Worm (Caenorhabditis elegans) whole organism, L1 larva: Measurements from ENCODE around the gene clec-127.

ENCODE experiments used
- C16A3.4 ChIP-seq: fragments of 150-350 bp; optimal IDR thresholded peaks from 2 replicates; lab custom pipeline; 2014; ENCODE audit warnings: missing biosample characterization, missing genetic modification characterization
- Y116A8C.19 ChIP-seq: sonication (generic microtip); optimal IDR thresholded peaks from 2 replicates; lab custom pipeline; 2016; ENCODE audit warnings: missing compliant biosample characterization, missing genetic modification characterization, borderline replicate concordance
- aly-2 ChIP-seq: fragments of 150-350 bp; optimal IDR thresholded peaks from 2 replicates; lab custom pipeline; 2014; ENCODE audit warnings: missing biosample characterization, missing genetic modification characterization
- ceh-63 ChIP-seq: fragments of 200-800 bp; sonication (Bioruptor generic); optimal IDR thresholded peaks from 2 replicates; lab custom pipeline; 2018; ENCODE audit warnings: mild to moderate bottlenecking, missing genetic modification characterization, missing compliant biosample characterization
- ceh-82 ChIP-seq, 3 experiments: fragments of 150-350 bp in 1 of 3; sonication (generic microtip) in 2 of 3; optimal IDR thresholded peaks; 2 replicates each; lab custom pipeline; 2014 to 2017; ENCODE audit warnings: missing biosample characterization in 3 of 3, missing genetic modification characterization in 3 of 3
- ceh-90 ChIP-seq: sonication (generic microtip); optimal IDR thresholded peaks from 2 replicates; lab custom pipeline; 2016; ENCODE audit warnings: missing genetic modification characterization, missing compliant biosample characterization
- ces-1 ChIP-seq: fragments of 150-350 bp; optimal IDR thresholded peaks from 2 replicates; lab custom pipeline; 2014; ENCODE audit warnings: missing biosample characterization, missing genetic modification reagents, missing genetic modification characterization
- dpl-1 ChIP-seq, 3 experiments: fragments of 150-350 bp in 2 of 3; sonication (generic microtip) in 1 of 3; optimal IDR thresholded peaks; 2 replicates each; lab custom pipeline; 2014 to 2017; ENCODE audit warnings: missing biosample characterization in 3 of 3, missing genetic modification characterization in 3 of 3, missing genetic modification reagents in 3 of 3
- efl-1 ChIP-seq, 4 experiments: fragments of 150-350 bp; optimal IDR thresholded peaks in 3 of 4; peaks in 1 of 4; 1 replicate in 1 of 4; 2 replicates in 3 of 4; lab custom pipeline; 2014; ENCODE audit warnings: missing biosample characterization in 2 of 4, missing genetic modification characterization in 2 of 4, missing genetic modification reagents in 2 of 4
- efl-3 ChIP-seq: fragments of 200-800 bp; sonication (Bioruptor generic); optimal IDR thresholded peaks from 2 replicates; lab custom pipeline; 2018; ENCODE audit warnings: mild to moderate bottlenecking, missing genetic modification characterization, missing compliant biosample characterization
- egl-13 ChIP-seq: sonication (generic microtip); optimal IDR thresholded peaks from 2 replicates; lab custom pipeline; 2016; ENCODE audit warnings: missing genotype, missing genetic modification reagents, missing genetic modification characterization, missing compliant biosample characterization
- elt-2 ChIP-seq: sonication (generic microtip); optimal IDR thresholded peaks from 2 replicates; lab custom pipeline; 2016; ENCODE audit warnings: missing genetic modification characterization, mild to moderate bottlenecking, inconsistent platforms, missing compliant biosample characterization, missing genetic modification reagents
- fkh-8 ChIP-seq: sonication (generic microtip); optimal IDR thresholded peaks from 2 replicates; lab custom pipeline; 2016; ENCODE audit warnings: mild to moderate bottlenecking, missing genetic modification characterization, missing compliant biosample characterization
- grh-1 ChIP-seq: fragments of 200-800 bp; sonication (Bioruptor generic); IDR thresholded peaks from 2 replicates; pipeline ENCODE4 v1.3.6; 2022; ENCODE audit warnings: missing genetic modification reagents, missing genetic modification characterization, missing compliant biosample characterization
- hpl-2 ChIP-seq: fragments of 150-350 bp; optimal IDR thresholded peaks from 2 replicates; lab custom pipeline; 2014; ENCODE audit warnings: missing biosample characterization, missing genetic modification reagents, missing genetic modification characterization
- lin-13 ChIP-seq: fragments of 150-350 bp; optimal IDR thresholded peaks from 2 replicates; lab custom pipeline; 2014; ENCODE audit warnings: missing biosample characterization, missing genetic modification reagents, missing genetic modification characterization
- lin-14 ChIP-seq: fragments of 200-800 bp; sonication (Bioruptor generic); optimal IDR thresholded peaks from 2 replicates; lab custom pipeline; 2018; ENCODE audit warnings: mild to moderate bottlenecking, missing genetic modification characterization, moderate library complexity, missing compliant biosample characterization
- lin-15B ChIP-seq: fragments of 150-350 bp; sonication (generic microtip); optimal IDR thresholded peaks from 3 replicates; lab custom pipeline; 2014; ENCODE audit warnings: missing biosample characterization, missing genetic modification characterization
- lin-35 ChIP-seq, 2 experiments: fragments of 150-350 bp; optimal IDR thresholded peaks; 2 replicates each; lab custom pipeline; 2014; ENCODE audit warnings: missing biosample characterization in 2 of 2, missing genetic modification characterization in 2 of 2, missing genetic modification reagents in 2 of 2
- lin-39 ChIP-seq: fragments of 150-350 bp; optimal IDR thresholded peaks from 2 replicates; lab custom pipeline; 2014; ENCODE audit warnings: missing biosample characterization, missing genetic modification reagents, missing genetic modification characterization
- lsy-2 ChIP-seq, 2 experiments: fragments of 150-350 bp; optimal IDR thresholded peaks; 2 replicates each; lab custom pipeline; 2014; ENCODE audit warnings: missing biosample characterization in 2 of 2, missing genetic modification characterization in 2 of 2
- nhr-19 ChIP-seq: fragments of 200-800 bp; sonication (Bioruptor generic); conservative IDR thresholded peaks from 2 replicates; pipeline ENCODE4 v1.3.6; 2022; ENCODE audit warnings: missing genetic modification characterization, missing compliant biosample characterization
- nhr-20 ChIP-seq: sonication (generic microtip); optimal IDR thresholded peaks from 2 replicates; lab custom pipeline; 2016; ENCODE audit warnings: mild to moderate bottlenecking, missing genetic modification characterization, missing compliant biosample characterization
- nhr-28 ChIP-seq: fragments of 150-350 bp; optimal IDR thresholded peaks from 2 replicates; lab custom pipeline; 2014; ENCODE audit warnings: missing biosample characterization, missing genetic modification characterization
- nhr-47 ChIP-seq: sonication (generic microtip); optimal IDR thresholded peaks from 2 replicates; lab custom pipeline; 2016; ENCODE audit warnings: mild to moderate bottlenecking, missing genetic modification characterization, moderate library complexity, missing compliant biosample characterization
- nhr-77 ChIP-seq: fragments of 150-350 bp; optimal IDR thresholded peaks from 2 replicates; lab custom pipeline; 2014; ENCODE audit warnings: missing biosample characterization, missing genetic modification characterization
- nhr-84 ChIP-seq: sonication (generic microtip); optimal IDR thresholded peaks from 2 replicates; lab custom pipeline; 2017; ENCODE audit warnings: missing biosample characterization, missing genetic modification characterization
- nhr-85 ChIP-seq: sonication (generic microtip); peaks from one replicate; lab custom pipeline; 2016; ENCODE audit warnings: missing genetic modification characterization, inconsistent platforms, missing compliant biosample characterization
- nhr-90 ChIP-seq: sonication (generic microtip); optimal IDR thresholded peaks from 2 replicates; lab custom pipeline; 2016; ENCODE audit warnings: mild to moderate bottlenecking, missing genetic modification characterization, missing compliant biosample characterization; ENCODE audit not compliant: poor library complexity
- pax-3 ChIP-seq: fragments of 200-800 bp; sonication (Bioruptor generic); optimal IDR thresholded peaks from 2 replicates; lab custom pipeline; 2018; ENCODE audit warnings: mild to moderate bottlenecking, missing genetic modification characterization, moderate library complexity, missing compliant biosample characterization
- rnt-1 ChIP-seq: sonication (generic microtip); optimal IDR thresholded peaks from 2 replicates; lab custom pipeline; 2016; ENCODE audit warnings: mild to moderate bottlenecking, missing genetic modification characterization, moderate library complexity, missing compliant biosample characterization
- snpc-4 ChIP-seq: fragments of 150-350 bp; optimal IDR thresholded peaks from 2 replicates; lab custom pipeline; 2014; ENCODE audit warnings: missing biosample characterization, missing genetic modification characterization
- sup-37 ChIP-seq: fragments of 200-800 bp; sonication (Bioruptor generic); optimal IDR thresholded peaks from 2 replicates; lab custom pipeline; 2018; ENCODE audit warnings: mild to moderate bottlenecking, missing genetic modification characterization, missing compliant biosample characterization
- swsn-7 ChIP-seq: sonication (generic microtip); optimal IDR thresholded peaks from 2 replicates; lab custom pipeline; 2016; ENCODE audit warnings: missing genetic modification characterization, missing compliant biosample characterization
- unc-86 ChIP-seq: sonication (generic microtip); optimal IDR thresholded peaks from 2 replicates; lab custom pipeline; 2016; ENCODE audit warnings: missing genetic modification characterization, missing compliant biosample characterization
- unc-98 ChIP-seq: fragments of 200-800 bp; sonication (Bioruptor generic); IDR thresholded peaks from 2 replicates; pipeline ENCODE4 v1.3.6; 2022; ENCODE audit warnings: missing genetic modification characterization, missing compliant biosample characterization
- zip-4 ChIP-seq: fragments of 200-800 bp; sonication (Bioruptor generic); optimal IDR thresholded peaks from 2 replicates; lab custom pipeline; 2018; ENCODE audit warnings: mild to moderate bottlenecking, missing genetic modification characterization, moderate library complexity, missing compliant biosample characterization

clec-127 gene

DNA sequence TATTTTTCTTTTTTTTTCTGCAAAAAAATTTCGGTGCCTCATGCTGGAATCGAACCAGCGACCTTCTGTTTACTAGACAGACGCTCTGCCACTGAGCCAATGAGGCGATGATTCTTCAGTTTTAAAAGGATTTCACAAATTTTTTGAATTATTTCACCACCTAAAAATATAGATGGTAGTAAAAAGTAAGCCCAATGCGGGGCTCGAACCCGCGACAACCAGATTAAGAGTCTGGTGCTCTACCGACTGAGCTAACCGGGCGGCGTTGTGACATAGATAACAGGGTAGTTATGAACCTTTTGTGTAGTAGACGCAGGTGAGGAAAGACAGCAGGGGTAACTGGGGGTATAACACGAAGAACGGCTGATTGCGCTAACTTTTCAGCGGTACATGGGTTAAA lies 1.4 kb downstream of the clec-127 start:
- peak; percentile 37 for TF ChIP-seq nhr-19 (GFP tag; lab: Robert Waterston, UW)
- peak; percentile 50 for TF ChIP-seq rnt-1 (tag; lab: Kevin White, UChicago)
- TF ChIP-seq swsn-7 (tag; lab: Kevin White, UChicago) = peak; percentile 11
- peak; percentile 17 for TF ChIP-seq fkh-8 (tag; lab: Kevin White, UChicago)
- peak; percentile 14 to 29 for TF ChIP-seq efl-1 (optimal IDR thresholded peaks at IDR 0.05; lab: Kevin White, UChicago)
- peak in 1 of 2 experiments; percentile 91 for TF ChIP-seq efl-1 (GFP tag; optimal IDR thresholded peaks at IDR 0.05 in 1 of 2; lab: Kevin White, UChicago)
- TF ChIP-seq lin-35 (GFP tag; optimal IDR thresholded peaks at IDR 0.05; lab: Kevin White, UChicago) = peak in 1 of 2 experiments; percentile 24
- TF ChIP-seq ceh-82 (tag; optimal IDR thresholded peaks at IDR 0.05; lab: Kevin White, UChicago) = peak in 1 of 3 experiments; percentile 21
- peak; percentile 45 for TF ChIP-seq nhr-20 (tag; lab: Kevin White, UChicago)
- peak; percentile 58 for TF ChIP-seq nhr-90 (tag; lab: Kevin White, UChicago)
- peak; percentile 34 for TF ChIP-seq elt-2 (tag; lab: Kevin White, UChicago)
- TF ChIP-seq nhr-85 (tag; lab: Kevin White, UChicago) = peak; percentile 70
- peak in 1 of 3 experiments; percentile 12 for TF ChIP-seq dpl-1 (GFP tag; optimal IDR thresholded peaks at IDR 0.05; lab: Kevin White, UChicago)

DNA sequence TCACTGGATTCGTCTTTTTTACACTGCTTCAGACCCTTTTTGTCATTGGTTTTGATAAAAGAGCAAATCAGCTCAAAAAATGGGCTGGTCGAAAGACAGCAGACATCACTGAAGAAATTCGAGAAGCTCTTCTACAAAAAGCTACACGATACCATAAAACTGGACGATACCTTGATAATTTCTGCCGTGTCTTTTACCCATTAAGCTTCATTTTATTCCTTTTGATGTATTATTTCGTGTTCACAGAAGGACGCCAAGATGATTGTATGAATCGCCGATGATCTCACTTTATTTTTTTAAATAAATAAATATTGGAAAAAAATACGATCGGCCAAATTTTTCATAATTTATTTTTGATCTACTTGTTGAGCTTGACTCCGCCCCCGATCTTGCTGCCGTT lies 2.0 kb downstream of the clec-127 start:
- TF ChIP-seq unc-98 (GFP tag; lab: Robert Waterston, UW) (no peak), lin-14 (GFP tag; lab: Kevin White, UChicago) (no peak), nhr-28 (tag; lab: Kevin White, UChicago) (no peak), nhr-84 (tag; lab: Kevin White, UChicago) (no peak), lin-15B (tag; lab: Kevin White, UChicago) (no peak), lin-39 (tag; lab: Kevin White, UChicago) (no peak), ceh-82 (tag; optimal IDR thresholded peaks at IDR 0.05; lab: Kevin White, UChicago) (no peak), ces-1 (no peak), nhr-77 (tag; lab: Kevin White, UChicago) (no peak), ceh-90 (no peak), sup-37 (no peak), unc-86 (no peak)

DNA sequence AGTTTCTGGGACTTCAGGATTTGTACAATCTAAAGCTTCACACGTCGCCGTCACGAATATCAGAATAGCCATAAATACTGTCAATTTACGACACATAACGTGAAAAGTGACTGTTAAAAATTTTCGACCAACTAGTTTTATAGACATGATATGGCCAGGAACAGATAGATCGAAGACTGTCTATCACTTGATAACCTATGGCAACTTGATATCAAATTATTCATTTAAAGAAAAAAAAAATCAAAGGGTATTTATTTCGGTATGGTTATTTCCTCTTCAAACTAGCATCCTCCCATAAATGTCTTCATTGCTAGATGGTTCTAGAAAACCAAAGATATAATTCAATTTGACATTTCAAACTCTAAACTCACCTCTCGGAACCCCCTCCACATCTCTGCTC lies 6.6 kb downstream of the clec-127 start, which contains the start of gene W10G11.3:
Gene W10G11.3, minus strand, starts transcription at position 101 of the 400 bp plus-strand sequence.
- no peak for TF ChIP-seq aly-2 (tag; lab: Kevin White, UChicago)
- no peak for TF ChIP-seq hpl-2 (GFP tag; lab: Kevin White, UChicago)
- TF ChIP-seq lin-39 (tag; lab: Kevin White, UChicago) = no peak
- no peak for TF ChIP-seq zip-4 (GFP tag; lab: Kevin White, UChicago)
- TF ChIP-seq efl-3 (GFP tag; lab: Kevin White, UChicago) = no peak
- no peak for TF ChIP-seq lsy-2 (tag; optimal IDR thresholded peaks at IDR 0.05; lab: Kevin White, UChicago)
- TF ChIP-seq egl-13 (tag; lab: Kevin White, UChicago) = no peak
- no peak for TF ChIP-seq C16A3.4 (tag; lab: Kevin White, UChicago)
- no peak for TF ChIP-seq nhr-47 (tag; lab: Kevin White, UChicago)
- TF ChIP-seq ceh-63 = no peak
- TF ChIP-seq grh-1 = no peak
- no peak for TF ChIP-seq snpc-4 (tag; lab: Kevin White, UChicago)
- no peak for TF ChIP-seq dpl-1 (GFP tag; optimal IDR thresholded peaks at IDR 0.05; lab: Kevin White, UChicago)
- no peak for TF ChIP-seq nhr-90 (tag; lab: Kevin White, UChicago)
- no peak for TF ChIP-seq lin-14 (GFP tag; lab: Kevin White, UChicago)
- TF ChIP-seq Y116A8C.19 = no peak
- no peak for TF ChIP-seq pax-3 (tag; lab: Kevin White, UChicago)
- no peak for TF ChIP-seq unc-98 (GFP tag; lab: Robert Waterston, UW)
- TF ChIP-seq lin-13 (GFP tag; lab: Kevin White, UChicago) = no peak
